Worm (Caenorhabditis elegans): Measurements from ENCODE around the gene C30F2.5.

ce11 chrX:16072595-16072994 lies 21.9 kb upstream of the C30F2.5 start, which contains the start of gene col-187:
- TF ChIP-seq F49E8.2 (tag; optimal IDR thresholded peaks at IDR 0.05; ENCODE audit: insufficient read depth) (no peak), rec-8 (tag; optimal IDR thresholded peaks at IDR 0.05) (no peak), unc-62 (GFP tag; optimal IDR thresholded peaks at IDR 0.05) (no peak), athp-1 (tag; optimal IDR thresholded peaks at IDR 0.05) (no peak), ama-1 (optimal IDR thresholded peaks at IDR 0.05) (no peak), ama-1 (GFP tag; optimal IDR thresholded peaks at IDR 0.05) (no peak), sea-2 (GFP tag; IDR thresholded peaks at IDR 0.05) (no peak), ceh-58 (GFP tag; IDR thresholded peaks at IDR 0.05) (no peak), snpc-4 (GFP tag; optimal IDR thresholded peaks at IDR 0.05) (no peak), snpc-4 (tag; optimal IDR thresholded peaks at IDR 0.05) (no peak), ztf-18 (tag; optimal IDR thresholded peaks at IDR 0.05) (no peak), dpl-1 (GFP tag; optimal IDR thresholded peaks at IDR 0.05) (no peak), somi-1 (GFP tag; optimal IDR thresholded peaks at IDR 0.05) (no peak), madf-3 (GFP tag; IDR thresholded peaks at IDR 0.05) (no peak), lin-35 (GFP tag; optimal IDR thresholded peaks at IDR 0.05) (no peak), Y56A3A.18 (GFP tag; IDR thresholded peaks at IDR 0.05) (no peak)

Data from whole organism, young adult.